Worm (Caenorhabditis elegans) whole organism, L3 larva: ENCODE data around the gene ins-17.

ENCODE experiments used
- R02D3.7 ChIP-seq: fragments of 150-350 bp; optimal IDR thresholded peaks from 2 replicates; lab custom pipeline; 2014; ENCODE audit warnings: missing biosample characterization, missing genetic modification characterization
- ZK546.5 ChIP-seq: sonication (generic microtip); optimal IDR thresholded peaks from 2 replicates; lab custom pipeline; 2017; ENCODE audit warnings: missing biosample characterization, missing genetic modification characterization
- aly-2 ChIP-seq: fragments of 150-350 bp; optimal IDR thresholded peaks from 2 replicates; lab custom pipeline; 2014; ENCODE audit warnings: missing biosample characterization, missing genetic modification characterization
- ceh-16 ChIP-seq: sonication (generic microtip); optimal IDR thresholded peaks from 2 replicates; lab custom pipeline; 2017; ENCODE audit warnings: missing biosample characterization, missing genetic modification characterization
- ceh-28 ChIP-seq: fragments of 150-350 bp; optimal IDR thresholded peaks from 2 replicates; lab custom pipeline; 2014; ENCODE audit warnings: missing biosample characterization, missing genetic modification reagents, missing genetic modification characterization
- ceh-82 ChIP-seq: fragments of 150-350 bp; optimal IDR thresholded peaks from 2 replicates; lab custom pipeline; 2014; ENCODE audit warnings: missing biosample characterization, missing genetic modification characterization
- ceh-9 ChIP-seq: sonication (generic microtip); optimal IDR thresholded peaks from 2 replicates; lab custom pipeline; 2018; ENCODE audit warnings: missing biosample characterization, missing genetic modification characterization
- egl-27 ChIP-seq: sonication (generic microtip); optimal IDR thresholded peaks from 4 replicates; lab custom pipeline; 2017; ENCODE audit warnings: missing biosample characterization, missing genetic modification reagents, missing genetic modification characterization
- egl-5 ChIP-seq: fragments of 150-350 bp; optimal IDR thresholded peaks from 2 replicates; lab custom pipeline; 2017; ENCODE audit warnings: missing biosample characterization, missing genetic modification reagents, missing genetic modification characterization, inconsistent platforms
- elt-1 ChIP-seq: fragments of 150-350 bp; optimal IDR thresholded peaks from 2 replicates; lab custom pipeline; 2014; ENCODE audit warnings: missing biosample characterization, missing genetic modification characterization
- eor-1 ChIP-seq, 2 experiments: fragments of 150-350 bp; optimal IDR thresholded peaks; 2 replicates each; lab custom pipeline; 2014 to 2018; ENCODE audit warnings: missing biosample characterization in 2 of 2, missing genetic modification characterization in 2 of 2
- fkh-10 ChIP-seq: sonication (generic microtip); optimal IDR thresholded peaks from 2 replicates; lab custom pipeline; 2017; ENCODE audit warnings: missing biosample characterization, missing genetic modification reagents, missing genetic modification characterization
- fkh-2 ChIP-seq: fragments of 150-350 bp; optimal IDR thresholded peaks from 2 replicates; lab custom pipeline; 2014; ENCODE audit warnings: missing biosample characterization, missing genetic modification reagents, missing genetic modification characterization
- fos-1 ChIP-seq: fragments of 150-350 bp; optimal IDR thresholded peaks from 2 replicates; lab custom pipeline; 2014; ENCODE audit warnings: missing biosample characterization, missing genetic modification characterization
- jun-1 ChIP-seq: fragments of 150-350 bp; optimal IDR thresholded peaks from 2 replicates; lab custom pipeline; 2014; ENCODE audit warnings: missing biosample characterization, missing genetic modification reagents, missing genetic modification characterization
- lin-15B ChIP-seq: fragments of 150-350 bp; optimal IDR thresholded peaks from 2 replicates; lab custom pipeline; 2014; ENCODE audit warnings: missing biosample characterization, missing genetic modification characterization
- mdl-1 ChIP-seq: fragments of 150-350 bp; optimal IDR thresholded peaks from 2 replicates; lab custom pipeline; 2014; ENCODE audit warnings: missing biosample characterization, missing genetic modification characterization
- mml-1 ChIP-seq: fragments of 150-350 bp; sonication (generic microtip); optimal IDR thresholded peaks from 3 replicates; lab custom pipeline; 2014; ENCODE audit warnings: missing biosample characterization, missing genetic modification characterization
- nhr-11 ChIP-seq: fragments of 150-350 bp; optimal IDR thresholded peaks from 2 replicates; lab custom pipeline; 2014; ENCODE audit warnings: missing biosample characterization, missing genetic modification characterization
- nhr-12 ChIP-seq: fragments of 150-350 bp; optimal IDR thresholded peaks from 2 replicates; lab custom pipeline; 2014; ENCODE audit warnings: missing biosample characterization, missing genetic modification characterization
- nhr-23 ChIP-seq: fragments of 150-350 bp; optimal IDR thresholded peaks from 2 replicates; lab custom pipeline; 2014; ENCODE audit warnings: missing biosample characterization, missing genetic modification reagents, missing genetic modification characterization
- nhr-237 ChIP-seq: fragments of 150-350 bp; optimal IDR thresholded peaks from 2 replicates; lab custom pipeline; 2014; ENCODE audit warnings: missing biosample characterization, missing genetic modification characterization
- nhr-25 ChIP-seq: sonication (generic microtip); optimal IDR thresholded peaks from 2 replicates; lab custom pipeline; 2017; ENCODE audit warnings: missing biosample characterization, missing genetic modification characterization
- nhr-28 ChIP-seq: fragments of 150-350 bp; optimal IDR thresholded peaks from 2 replicates; lab custom pipeline; 2014; ENCODE audit warnings: missing biosample characterization, missing genetic modification characterization
- nhr-43 ChIP-seq: sonication (generic microtip); optimal IDR thresholded peaks from 2 replicates; lab custom pipeline; 2016; ENCODE audit warnings: mild to moderate bottlenecking, missing genetic modification characterization, missing compliant biosample characterization; ENCODE audit not compliant: poor library complexity, severe bottlenecking
- nhr-67 ChIP-seq: fragments of 150-350 bp; optimal IDR thresholded peaks from 2 replicates; lab custom pipeline; 2014; ENCODE audit warnings: missing biosample characterization, missing genetic modification characterization
- nhr-76 ChIP-seq: fragments of 150-350 bp; sonication (generic microtip); optimal IDR thresholded peaks from 5 replicates; lab custom pipeline; 2014; ENCODE audit warnings: missing biosample characterization, missing genetic modification characterization
- pha-4 ChIP-seq: fragments of 150-350 bp; optimal IDR thresholded peaks from 2 replicates; lab custom pipeline; 2014; ENCODE audit warnings: missing biosample characterization, missing genetic modification reagents, missing genetic modification characterization
- sea-2 ChIP-seq: fragments of 150-350 bp; sonication (generic microtip); optimal IDR thresholded peaks from 4 replicates; lab custom pipeline; 2014; ENCODE audit warnings: missing biosample characterization, missing genetic modification reagents, missing genetic modification characterization
- skn-1 ChIP-seq: fragments of 150-350 bp; optimal IDR thresholded peaks from 2 replicates; lab custom pipeline; 2014; ENCODE audit warnings: missing biosample characterization, missing genetic modification characterization
- snpc-4 ChIP-seq: fragments of 150-350 bp; optimal IDR thresholded peaks from 2 replicates; lab custom pipeline; 2014; ENCODE audit warnings: missing biosample characterization, missing genetic modification characterization
- tbx-2 ChIP-seq: sonication (generic microtip); optimal IDR thresholded peaks from 2 replicates; lab custom pipeline; 2016; ENCODE audit warnings: mild to moderate bottlenecking, missing genetic modification characterization, missing compliant biosample characterization
- unc-39 ChIP-seq: sonication (generic microtip); optimal IDR thresholded peaks from 4 replicates; lab custom pipeline; 2017; ENCODE audit warnings: missing biosample characterization, missing genetic modification characterization
- unc-62 ChIP-seq: fragments of 150-350 bp; sonication (generic microtip); optimal IDR thresholded peaks from 4 replicates; lab custom pipeline; 2014; ENCODE audit warnings: missing biosample characterization, missing genetic modification reagents, missing genetic modification characterization
- ztf-4 ChIP-seq: fragments of 150-350 bp; optimal IDR thresholded peaks from 2 replicates; lab custom pipeline; 2014; ENCODE audit warnings: missing biosample characterization, missing genetic modification characterization

Gene ins-17

ce11 chrIII:4444492-4444891 lies 32.9 kb downstream of the ins-17 start:
- no peak for TF ChIP-seq nhr-76 (tag; lab: Kevin White, UChicago)
- TF ChIP-seq ceh-16 (tag; lab: Kevin White, UChicago) = no peak
- TF ChIP-seq nhr-25 (tag; lab: Kevin White, UChicago) = no peak
- TF ChIP-seq ceh-82 (tag; lab: Kevin White, UChicago) = no peak
- TF ChIP-seq nhr-67 = no peak
- no peak for TF ChIP-seq nhr-28
- TF ChIP-seq ceh-9 = no peak
- no peak for TF ChIP-seq nhr-11 (tag; lab: Kevin White, UChicago)
- no peak for TF ChIP-seq mdl-1 (tag; lab: Kevin White, UChicago)
- TF ChIP-seq ztf-4 = no peak
- TF ChIP-seq pha-4 (tag; lab: Kevin White, UChicago) = no peak
- TF ChIP-seq fkh-10 (GFP tag; lab: Kevin White, UChicago) = no peak
- no peak for TF ChIP-seq egl-5
- no peak for TF ChIP-seq egl-27 (tag; lab: Kevin White, UChicago)
- TF ChIP-seq tbx-2 (tag; lab: Kevin White, UChicago) = no peak
- TF ChIP-seq R02D3.7 = no peak
- no peak for TF ChIP-seq eor-1 (tag; optimal IDR thresholded peaks at IDR 0.05; lab: Kevin White, UChicago)

ce11 chrIII:4441781-4442180 lies 35.6 kb downstream of the ins-17 start, which contains the start of gene nex-3:
nex-3 (plus strand) TSS chrIII:4442081.
- TF ChIP-seq eor-1 (tag; optimal IDR thresholded peaks at IDR 0.05; lab: Kevin White, UChicago) = no peak
- TF ChIP-seq fkh-2 (tag; lab: Kevin White, UChicago) = no peak
- TF ChIP-seq snpc-4 (tag; lab: Kevin White, UChicago) = no peak
- TF ChIP-seq aly-2 (tag; lab: Kevin White, UChicago) = no peak
- no peak for TF ChIP-seq fos-1 (tag; lab: Kevin White, UChicago)
- no peak for TF ChIP-seq ceh-82 (tag; lab: Kevin White, UChicago)
- no peak for TF ChIP-seq elt-1
- no peak for TF ChIP-seq nhr-43 (tag; lab: Kevin White, UChicago)
- no peak for TF ChIP-seq nhr-237 (tag; lab: Kevin White, UChicago)
- no peak for TF ChIP-seq lin-15B (tag; lab: Kevin White, UChicago)
- TF ChIP-seq nhr-76 (tag; lab: Kevin White, UChicago) = no peak
- TF ChIP-seq ceh-9 = no peak
- TF ChIP-seq ceh-28 (tag; lab: Kevin White, UChicago) = no peak
- TF ChIP-seq unc-62 (GFP tag; lab: Kevin White, UChicago) = no peak
- no peak for TF ChIP-seq nhr-28
- no peak for TF ChIP-seq pha-4 (tag; lab: Kevin White, UChicago)

- no peak for TF ChIP-seq ceh-9
- no peak for TF ChIP-seq sea-2 (GFP tag; lab: Kevin White, UChicago)
- TF ChIP-seq fkh-10 (GFP tag; lab: Kevin White, UChicago) = no peak
- TF ChIP-seq skn-1 (tag; lab: Kevin White, UChicago) = no peak
- TF ChIP-seq elt-1 = no peak
- no peak for TF ChIP-seq eor-1 (tag; optimal IDR thresholded peaks at IDR 0.05; lab: Kevin White, UChicago)
- no peak for TF ChIP-seq nhr-25 (tag; lab: Kevin White, UChicago)
- TF ChIP-seq ztf-4 = no peak
- TF ChIP-seq R02D3.7 = no peak
- no peak for TF ChIP-seq nhr-76 (tag; lab: Kevin White, UChicago)
- no peak for TF ChIP-seq nhr-67
- no peak for TF ChIP-seq ceh-82 (tag; lab: Kevin White, UChicago)
These were observed 37.8 kb downstream of the ins-17 start, which contains the start of gene C28A5.2 for ce11 chrIII:4439493-4439983. C28A5.2 (minus strand) TSS chrIII:4439543.

- TF ChIP-seq ztf-4 (no peak), jun-1 (tag; lab: Kevin White, UChicago) (no peak), skn-1 (tag; lab: Kevin White, UChicago) (no peak), ZK546.5 (tag; lab: Kevin White, UChicago) (no peak), nhr-43 (tag; lab: Kevin White, UChicago) (no peak), mml-1 (tag; lab: Kevin White, UChicago) (no peak), unc-39 (no peak), nhr-67 (no peak), egl-5 (no peak), fos-1 (tag; lab: Kevin White, UChicago) (no peak), nhr-12 (tag; lab: Kevin White, UChicago) (no peak), nhr-23 (tag; lab: Kevin White, UChicago) (no peak), elt-1 (no peak), mdl-1 (tag; lab: Kevin White, UChicago) (no peak)
- TF ChIP-seq, all 47 proteins: peak for 0
These were observed 42.1 kb downstream of the ins-17 start for ce11 chrIII:4435262-4435661.
